Fruit fly (Drosophila melanogaster): Measurements from ENCODE around the gene CG4151.

CG4151 gene

DNA sequence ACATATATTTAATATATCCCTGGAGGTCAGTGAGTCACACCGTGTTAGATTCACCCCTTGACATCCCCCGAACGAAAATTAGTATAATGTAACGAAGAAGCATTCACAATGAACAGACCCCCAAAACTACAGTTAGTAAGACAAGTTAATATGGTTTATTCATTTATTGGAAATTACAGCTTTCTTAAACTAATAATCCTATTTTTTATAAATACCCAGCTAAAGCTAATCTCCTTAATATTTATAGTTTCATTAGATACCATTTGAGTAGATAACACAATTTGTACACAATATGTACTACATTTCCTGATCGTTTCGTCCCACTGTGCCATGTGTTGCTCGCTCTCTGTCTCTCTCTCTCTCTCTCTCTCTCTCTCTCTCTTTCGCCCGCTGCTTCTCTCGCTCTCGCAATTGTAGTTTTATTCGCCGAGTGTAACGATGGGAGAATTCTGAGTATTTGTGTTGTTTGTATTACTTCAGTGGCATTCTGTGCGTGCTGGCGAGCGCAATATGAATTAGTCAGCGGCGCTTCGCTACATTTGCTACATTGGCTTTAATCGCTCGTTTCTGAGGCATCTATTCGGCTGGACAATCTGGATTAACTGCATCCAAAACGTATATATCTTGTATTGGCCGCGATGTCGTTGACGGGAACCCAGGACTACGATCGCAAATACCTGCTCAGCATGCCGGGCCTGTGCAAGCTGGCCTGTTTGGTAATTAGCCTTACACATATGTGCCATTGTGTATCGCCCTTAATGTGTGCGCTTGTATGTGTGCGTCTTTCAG, 15.7 kb downstream of the CG4151 start (continued):
- TF ChIP-seq nmo (GFP tag; optimal IDR thresholded peaks at IDR 0.05): peak; percentile 11
- peak; percentile 26 for TF ChIP-seq tio (GFP tag; optimal IDR thresholded peaks at IDR 0.05)
- 0 out of 2 replicates have a peak, but pooled peaks have one; percentile 32 for TF ChIP-seq CG3847 (GFP tag; IDR thresholded peaks at IDR 0.05)
- peak; percentile 65 for TF ChIP-seq CG9437 (GFP tag; optimal IDR thresholded peaks at IDR 0.05)
- peak; percentile 30 for TF ChIP-seq Deaf1 (tag; optimal IDR thresholded peaks at IDR 0.05)
- no peak for TF ChIP-seq sisA (GFP tag; IDR thresholded peaks at IDR 0.05)
- no peak for TF ChIP-seq CG11456 (GFP tag; IDR thresholded peaks at IDR 0.05)
- no peak for TF ChIP-seq br (optimal IDR thresholded peaks at IDR 0.05)
- no peak for TF ChIP-seq H2.0 (GFP tag; IDR thresholded peaks at IDR 0.05)
- peak; percentile 8 for TF ChIP-seq CG6683 (GFP tag; optimal IDR thresholded peaks at IDR 0.05)
- TF ChIP-seq trh (GFP tag; optimal IDR thresholded peaks at IDR 0.05): no peak
- TF ChIP-seq CG15479 (GFP tag; optimal IDR thresholded peaks at IDR 0.05): peak; percentile 31
- no peak for TF ChIP-seq ato (GFP tag; IDR thresholded peaks at IDR 0.05; ENCODE audit: partially characterized antibody)
- TF ChIP-seq CG18262 (tag; optimal IDR thresholded peaks at IDR 0.05): peak; percentile 65
- no peak for TF ChIP-seq CG3065 (GFP tag; optimal IDR thresholded peaks at IDR 0.05)
- no peak for TF ChIP-seq Gug (GFP tag; IDR thresholded peaks at IDR 0.05)
- no peak for TF ChIP-seq ci (GFP tag; IDR thresholded peaks at IDR 0.05)
- no peak for TF ChIP-seq crp (GFP tag; optimal IDR thresholded peaks at IDR 0.05)
- no peak for TF ChIP-seq CG2202 (tag; optimal IDR thresholded peaks at IDR 0.05)
- TF ChIP-seq zfh2 (GFP tag; optimal IDR thresholded peaks at IDR 0.05): no peak
- peak; percentile 16 for TF ChIP-seq CG12744 (GFP tag; optimal IDR thresholded peaks at IDR 0.05)
- TF ChIP-seq Lpt (GFP tag; optimal IDR thresholded peaks at IDR 0.05): no peak
- TF ChIP-seq mld (GFP tag; IDR thresholded peaks at IDR 0.05; ENCODE audit: partially characterized antibody): 0 out of 3 replicates have a peak, but pooled peaks have one; percentile 31
- TF ChIP-seq CG15696 (tag; optimal IDR thresholded peaks at IDR 0.05): no peak
- TF ChIP-seq schlank (tag; optimal IDR thresholded peaks at IDR 0.05): no peak
- no peak for TF ChIP-seq CG12236 (GFP tag; optimal IDR thresholded peaks at IDR 0.05)
- TF ChIP-seq zen (tag; optimal IDR thresholded peaks at IDR 0.05): peak; percentile 53
- peak; percentile 27 for TF ChIP-seq CG9727 (GFP tag; optimal IDR thresholded peaks at IDR 0.05)
- TF ChIP-seq CG10565 (GFP tag; optimal IDR thresholded peaks at IDR 0.05): no peak
- TF ChIP-seq hbn (GFP tag; IDR thresholded peaks at IDR 0.05; ENCODE audit: partially characterized antibody): 0 out of 2 replicates have a peak, but pooled peaks have one; percentile 16
- TF ChIP-seq CHES-1-like (GFP tag; optimal IDR thresholded peaks at IDR 0.05): no peak
- no peak for TF ChIP-seq croc (GFP tag; conservative IDR thresholded peaks at IDR 0.05)
- peak; percentile 32 for TF ChIP-seq gcm2 (GFP tag; optimal IDR thresholded peaks at IDR 0.05)
- no peak for TF ChIP-seq az2 (GFP tag; optimal IDR thresholded peaks at IDR 0.05)
- TF ChIP-seq fd102C (GFP tag; optimal IDR thresholded peaks at IDR 0.05): no peak
- TF ChIP-seq CG8388 (GFP tag; optimal IDR thresholded peaks at IDR 0.05): peak; percentile 14
- TF ChIP-seq ase (GFP tag; IDR thresholded peaks at IDR 0.05): no peak
- TF ChIP-seq CG7786 (GFP tag; optimal IDR thresholded peaks at IDR 0.05): no peak
- no peak for TF ChIP-seq CG34224 (GFP tag; IDR thresholded peaks at IDR 0.05; ENCODE audit: partially characterized antibody)
- TF ChIP-seq chm (GFP tag; IDR thresholded peaks at IDR 0.05): 0 out of 2 replicates have a peak, but pooled peaks have one; percentile 23
- no peak for TF ChIP-seq jumu (GFP tag; optimal IDR thresholded peaks at IDR 0.05)
- no peak for TF ChIP-seq CG9876 (GFP tag; optimal IDR thresholded peaks at IDR 0.05)
- peak; percentile 7 for TF ChIP-seq NC2β (GFP tag; optimal IDR thresholded peaks at IDR 0.05)
- no peak for TF ChIP-seq CG16813 (GFP tag; IDR thresholded peaks at IDR 0.05; ENCODE audit: partially characterized antibody)
- TF ChIP-seq Trl (optimal IDR thresholded peaks at IDR 0.05): peak; percentile 92 to 99
- peak; percentile 36 for TF ChIP-seq Trl (GFP tag; optimal IDR thresholded peaks at IDR 0.05)
- no peak for TF ChIP-seq oc (tag; optimal IDR thresholded peaks at IDR 0.05)
- TF ChIP-seq corto (GFP tag; optimal IDR thresholded peaks at IDR 0.05): no peak
- TF ChIP-seq hb (GFP tag; IDR thresholded peaks at IDR 0.05; ENCODE audit: partially characterized antibody): no peak
- peak; percentile 50 for TF ChIP-seq Meics (GFP tag; optimal IDR thresholded peaks at IDR 0.05)

Data from whole organism, embryonic.